Worm (Caenorhabditis elegans) whole organism, midembryonic: Measurements from ENCODE around the gene F26G1.10.

ENCODE experiments used
- med-1 ChIP-seq: sonication (generic microtip); optimal IDR thresholded peaks from 2 replicates; lab custom pipeline; 2017; ENCODE audit warnings: missing genetic modification characterization, mild to moderate bottlenecking, missing compliant biosample characterization, antibody characterized with exemption, missing genetic modification reagents; ENCODE audit not compliant: insufficient read depth
- tab-1 ChIP-seq: fragments of 200-800 bp; sonication (Bioruptor generic); IDR thresholded peaks from 2 replicates; pipeline ENCODE4 v1.3.6; 2022; ENCODE audit warnings: missing genetic modification characterization, missing compliant biosample characterization

ce11 chrII:4779753-4780152 is 5.6 kb downstream of the F26G1.10 start:
- TF ChIP-seq tab-1 (no peak), med-1 (no peak)
